Worm (Caenorhabditis elegans) whole organism, late embryonic: ENCODE data around the gene F20G2.6.

Experiments used
- C08G9.2 ChIP-seq: sonication (generic microtip); optimal IDR thresholded peaks from 2 replicates; lab custom pipeline; 2016; ENCODE audit warnings: mild to moderate bottlenecking, missing genetic modification characterization, moderate library complexity, missing compliant biosample characterization
- F13H6.1 ChIP-seq: sonication (generic microtip); optimal IDR thresholded peaks from 2 replicates; lab custom pipeline; 2016; ENCODE audit warnings: missing genetic modification characterization, missing compliant biosample characterization
- hlh-6 ChIP-seq: sonication (generic microtip); optimal IDR thresholded peaks from 2 replicates; lab custom pipeline; 2016; ENCODE audit warnings: missing genotype, missing genetic modification characterization, missing compliant biosample characterization
- npax-4 ChIP-seq: sonication (generic microtip); optimal IDR thresholded peaks from 2 replicates; lab custom pipeline; 2016; ENCODE audit warnings: missing genetic modification characterization, missing compliant biosample characterization
- sox-4 ChIP-seq: sonication (generic microtip); optimal IDR thresholded peaks from 2 replicates; lab custom pipeline; 2017; ENCODE audit warnings: mild to moderate bottlenecking, missing genetic modification characterization, inconsistent platforms, missing compliant biosample characterization

DNA sequence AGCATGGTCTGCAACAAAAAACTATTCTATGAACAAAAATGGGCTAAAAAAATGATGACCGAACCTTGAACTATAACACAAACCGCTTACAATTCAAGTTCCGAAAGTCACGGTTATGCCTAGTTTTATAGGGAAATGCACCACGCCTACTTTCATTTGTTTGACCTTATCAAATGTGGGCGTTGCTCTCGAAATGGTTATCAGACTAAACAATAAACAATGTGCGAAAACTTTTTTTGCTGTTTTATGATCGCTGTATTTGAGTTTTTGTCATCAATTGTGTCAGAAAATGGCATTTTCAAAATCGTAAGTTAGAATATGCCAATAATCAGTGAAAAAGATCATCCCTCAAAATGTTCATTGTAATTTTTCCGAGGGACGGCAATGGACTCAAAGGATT, 26.7 kb upstream of the F20G2.6 start, which contains the start of gene F35E12.6:
- TF ChIP-seq npax-4 (tag; lab: Kevin White, UChicago): no peak
- TF ChIP-seq sox-4 (tag; lab: Kevin White, UChicago): no peak
- no peak for TF ChIP-seq C08G9.2 (tag; lab: Kevin White, UChicago)
- TF ChIP-seq F13H6.1 (tag; lab: Kevin White, UChicago): no peak
- TF ChIP-seq hlh-6: no peak
